Comparison of ENCODE assay signal across 2 worm cellular contexts in the genomic region with DNA sequence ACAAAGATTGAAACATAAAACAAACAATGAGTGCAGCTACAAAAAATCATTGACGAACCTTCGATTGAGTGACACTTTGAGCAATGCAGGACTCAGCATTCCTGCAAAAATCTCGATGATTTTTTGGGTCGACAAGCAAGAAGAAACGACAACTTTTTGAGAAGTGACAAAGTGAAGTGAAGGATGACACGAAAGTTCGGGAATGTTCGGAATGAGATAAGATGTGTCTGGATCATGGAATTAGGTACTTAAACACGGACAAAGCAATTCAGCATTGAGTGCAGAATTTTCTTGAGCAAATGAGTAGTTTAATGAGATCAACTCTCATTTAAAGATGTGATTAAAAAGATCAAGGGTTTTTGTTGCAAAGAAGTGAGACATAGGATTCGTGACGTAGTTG.
A peak's percentile ranks its signal among the peaks of the same experiment; 100 is the strongest.
TF ChIP-seq lines count a peak whose summit lies in the region.

A gene (minus strand): TSS at position 101 of the 400 bp plus-strand sequence.

TF ChIP-seq in whole organism, L1 larva, 84 proteins besides CTCF, POLR2A, EP300 and RAD21:
- TF ChIP-seq ama-1 (optimal IDR thresholded peaks at IDR 0.05; lab: Kevin White, UChicago) (no peak), sox-4 (tag; optimal IDR thresholded peaks at IDR 0.05; lab: Kevin White, UChicago) (no peak), irx-1 (tag; optimal IDR thresholded peaks at IDR 0.05; lab: Kevin White, UChicago) (no peak), rnt-1 (tag; optimal IDR thresholded peaks at IDR 0.05; lab: Kevin White, UChicago) (peak; percentile 12), isw-1 (GFP tag; IDR thresholded peaks at IDR 0.05; lab: Robert Waterston, UW) (no peak)

TF ChIP-seq in whole organism, L3 larva, 47 proteins besides CTCF, POLR2A, EP300 and RAD21:
- TF ChIP-seq unc-62 (GFP tag; optimal IDR thresholded peaks at IDR 0.05; lab: Kevin White, UChicago) (peak; percentile 11), nhr-77 (tag; optimal IDR thresholded peaks at IDR 0.05; lab: Kevin White, UChicago) (no peak)
